Fruit fly (Drosophila melanogaster): Measurements from ENCODE around the gene bowl.

Gene bowl

dm6 chr2L:3802818-3803456, 31.4 kb downstream of the bowl start (continued):
- TF ChIP-seq HLH3B (GFP tag; IDR thresholded peaks at IDR 0.05), result peak; percentile 63
- TF ChIP-seq CG1832 (GFP tag; optimal IDR thresholded peaks at IDR 0.05), result no peak
- no peak for TF ChIP-seq CG33213 (GFP tag; optimal IDR thresholded peaks at IDR 0.05)
- TF ChIP-seq CG6272 (GFP tag; IDR thresholded peaks at IDR 0.05), result peak; percentile 45; the same call in 1 of the 2 replicates
- no peak for TF ChIP-seq Lim3 (GFP tag; IDR thresholded peaks at IDR 0.05)
- no peak for TF ChIP-seq CG13123 (GFP tag; optimal IDR thresholded peaks at IDR 0.05)
- TF ChIP-seq CG12104 (GFP tag; optimal IDR thresholded peaks at IDR 0.05), result peak; percentile 67
- peak; percentile 85 for TF ChIP-seq CG12391 (tag; optimal IDR thresholded peaks at IDR 0.05)
- TF ChIP-seq bbx (GFP tag; IDR thresholded peaks at IDR 0.05; ENCODE audit: partially characterized antibody), result no peak
- TF ChIP-seq CG7357 (GFP tag; IDR thresholded peaks at IDR 0.05), result peak; percentile 51; the same call in 1 of the 3 replicates
- TF ChIP-seq CG13894 (tag; optimal IDR thresholded peaks at IDR 0.05), result no peak
- peak; percentile 69 for TF ChIP-seq CG17328 (GFP tag; IDR thresholded peaks at IDR 0.05)
- no peak for TF ChIP-seq Nf-YB (GFP tag; optimal IDR thresholded peaks at IDR 0.05)
- peak; percentile 42 for TF ChIP-seq Asciz (GFP tag; optimal IDR thresholded peaks at IDR 0.05)
- TF ChIP-seq CG3847 (GFP tag; IDR thresholded peaks at IDR 0.05), result peak; percentile 66
- no peak for TF ChIP-seq CG17186 (GFP tag; optimal IDR thresholded peaks at IDR 0.05)
- TF ChIP-seq Xrp1 (GFP tag; IDR thresholded peaks at IDR 0.05), result peak; percentile 68
- no peak for TF ChIP-seq odd (GFP tag; optimal IDR thresholded peaks at IDR 0.05)
- no peak for TF ChIP-seq TFAM (GFP tag; optimal IDR thresholded peaks at IDR 0.05)
- no peak for TF ChIP-seq Gsc (GFP tag; IDR thresholded peaks at IDR 0.05)
- TF ChIP-seq CG18599 (GFP tag; optimal IDR thresholded peaks at IDR 0.05), result peak; percentile 75
- TF ChIP-seq sug (tag; optimal IDR thresholded peaks at IDR 0.05), result peak; percentile 52
- TF ChIP-seq CG2202 (tag; optimal IDR thresholded peaks at IDR 0.05), result peak; percentile 18
- TF ChIP-seq pho (GFP tag; optimal IDR thresholded peaks at IDR 0.05), result peak; percentile 20
- TF ChIP-seq CG11247 (GFP tag; IDR thresholded peaks at IDR 0.05), result peak; percentile 61
- TF ChIP-seq lov (optimal IDR thresholded peaks at IDR 0.05), result no peak
- TF ChIP-seq lov (GFP tag; IDR thresholded peaks at IDR 0.05), result 0 out of 3 replicates have a peak, but pooled peaks have one; percentile 24
- TF ChIP-seq CG10431 (GFP tag; optimal IDR thresholded peaks at IDR 0.05), result no peak
- TF ChIP-seq CG10267 (tag; optimal IDR thresholded peaks at IDR 0.05), result peak; percentile 61
- TF ChIP-seq Hand (GFP tag; optimal IDR thresholded peaks at IDR 0.05), result peak; percentile 28
- peak; percentile 12 for TF ChIP-seq Antp (GFP tag; optimal IDR thresholded peaks at IDR 0.05)
- TF ChIP-seq CG10565 (GFP tag; optimal IDR thresholded peaks at IDR 0.05), result peak; percentile 10
- TF ChIP-seq ham (GFP tag; IDR thresholded peaks at IDR 0.05), result no peak
- peak; percentile 36; the same call in 1 of the 3 replicates for TF ChIP-seq ase (GFP tag; IDR thresholded peaks at IDR 0.05)
- TF ChIP-seq NFAT (GFP tag; IDR thresholded peaks at IDR 0.05), result no peak
- TF ChIP-seq CG6854 (GFP tag; optimal IDR thresholded peaks at IDR 0.05), result peak; percentile 51
- peak; percentile 70 for TF ChIP-seq D19B (GFP tag; optimal IDR thresholded peaks at IDR 0.05)
- TF ChIP-seq sc (optimal IDR thresholded peaks at IDR 0.05), result no peak
- no peak for TF ChIP-seq sc (GFP tag; optimal IDR thresholded peaks at IDR 0.05)
- TF ChIP-seq grau (tag; optimal IDR thresholded peaks at IDR 0.05), result peak; percentile 80
- peak; percentile 24 for TF ChIP-seq CG18262 (tag; optimal IDR thresholded peaks at IDR 0.05)
- TF ChIP-seq Atf3 (GFP tag; optimal IDR thresholded peaks at IDR 0.05), result no peak
- TF ChIP-seq slbo (GFP tag; IDR thresholded peaks at IDR 0.05), result peak; percentile 77
- peak; percentile 34 for TF ChIP-seq CG15696 (tag; optimal IDR thresholded peaks at IDR 0.05)
- TF ChIP-seq CG18476 (GFP tag; optimal IDR thresholded peaks at IDR 0.05), result peak; percentile 70
- peak; percentile 23 for TF ChIP-seq CG2678 (tag; optimal IDR thresholded peaks at IDR 0.05)
- peak; percentile 75 for TF ChIP-seq Atf6 (GFP tag; IDR thresholded peaks at IDR 0.05)
- no peak for TF ChIP-seq sqz (GFP tag; optimal IDR thresholded peaks at IDR 0.05)
- peak; percentile 53 for TF ChIP-seq CG7786 (GFP tag; optimal IDR thresholded peaks at IDR 0.05)
- TF ChIP-seq CG31224 (GFP tag; IDR thresholded peaks at IDR 0.05), result peak; percentile 45
- TF ChIP-seq gcm (GFP tag; optimal IDR thresholded peaks at IDR 0.05), result no peak

All from whole organism, embryonic.